Fruit fly (Drosophila melanogaster): ENCODE results near the gene CG5114.

CG5114 gene

DNA sequence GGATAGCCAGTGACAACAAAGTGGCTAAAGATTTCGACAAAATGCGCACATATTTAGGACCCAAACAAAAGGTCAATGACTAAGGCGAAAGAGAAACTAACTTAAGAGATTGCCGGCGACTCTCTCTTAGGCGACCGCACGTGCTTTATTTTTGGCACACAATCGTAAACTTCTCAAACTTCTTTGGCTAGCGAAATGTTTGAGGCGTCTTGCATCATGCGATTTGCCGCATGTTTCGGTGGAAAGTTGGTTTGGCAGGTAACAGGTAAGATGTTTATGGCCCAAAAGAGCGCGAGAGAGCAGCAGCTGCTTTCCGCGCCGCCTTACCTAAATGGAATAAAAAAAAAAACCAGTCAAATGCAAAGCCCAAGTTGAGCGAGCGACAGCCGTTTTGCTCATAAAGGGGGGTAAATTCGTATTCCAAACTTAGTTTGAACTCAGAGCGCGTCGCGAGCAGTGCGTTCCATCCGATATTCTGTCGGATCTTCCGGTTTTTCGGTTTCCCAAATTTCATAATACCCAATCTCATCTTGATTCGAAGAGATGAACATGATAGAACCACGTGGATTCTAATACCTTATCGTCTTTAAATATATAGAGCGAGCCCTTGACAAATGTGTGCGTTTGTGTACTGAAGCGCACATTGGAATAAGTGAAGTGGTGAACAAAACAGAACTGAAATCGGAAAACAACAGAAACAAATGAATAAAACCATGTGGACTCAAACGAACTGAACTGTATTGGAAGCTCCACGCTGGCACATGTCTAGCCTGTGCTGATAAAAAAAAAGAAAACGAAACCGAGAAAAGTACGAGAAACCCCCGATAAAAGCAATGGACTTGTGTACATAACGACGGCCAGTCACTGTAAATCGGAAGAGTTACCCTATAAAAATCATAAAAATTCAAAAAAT is 4.6 kb downstream of the CG5114 start:
- peak; percentile 35 for TF ChIP-seq noc (tag; optimal IDR thresholded peaks at IDR 0.05)

DNA sequence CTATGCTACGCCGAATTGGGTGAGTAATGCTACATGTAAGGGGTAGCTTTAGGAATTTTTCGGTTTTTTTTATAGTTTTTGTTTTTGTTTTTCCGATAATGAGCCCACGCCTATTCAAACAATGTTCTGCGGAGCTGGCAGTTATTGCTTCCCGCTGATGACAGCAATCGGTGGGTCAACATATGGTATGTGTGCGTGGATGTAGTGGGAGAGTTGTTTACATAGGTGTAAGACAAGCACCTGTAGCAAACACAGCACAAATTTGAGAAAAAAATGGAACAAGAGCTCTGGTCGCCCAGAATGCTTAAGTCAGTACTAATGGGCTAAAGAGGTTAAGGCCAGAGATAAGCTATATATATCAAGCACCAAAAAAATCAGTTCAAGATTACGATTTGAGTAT is 5.6 kb downstream of the CG5114 start:
- TF ChIP-seq noc (tag; optimal IDR thresholded peaks at IDR 0.05), result no peak

DNA sequence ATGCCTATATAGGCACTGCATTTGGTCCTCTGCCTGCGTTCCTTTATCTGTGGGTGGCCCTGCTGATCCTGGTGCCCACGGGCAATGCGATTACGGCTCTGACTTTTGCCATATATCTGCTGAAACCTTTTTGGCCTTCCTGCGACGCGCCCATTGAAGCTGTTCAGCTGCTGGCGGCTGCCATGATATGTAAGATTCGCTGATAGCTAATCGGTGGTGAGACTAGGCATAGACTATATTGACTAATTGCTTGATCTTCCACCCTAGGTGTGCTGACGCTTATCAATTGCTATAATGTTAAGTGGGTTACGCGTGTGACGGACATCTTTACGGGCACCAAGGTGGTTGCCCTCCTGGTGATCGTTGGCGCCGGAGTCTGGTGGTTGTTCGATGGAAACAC is 7.2 kb downstream of the CG5114 start:
- no peak for TF ChIP-seq noc (tag; optimal IDR thresholded peaks at IDR 0.05)

DNA sequence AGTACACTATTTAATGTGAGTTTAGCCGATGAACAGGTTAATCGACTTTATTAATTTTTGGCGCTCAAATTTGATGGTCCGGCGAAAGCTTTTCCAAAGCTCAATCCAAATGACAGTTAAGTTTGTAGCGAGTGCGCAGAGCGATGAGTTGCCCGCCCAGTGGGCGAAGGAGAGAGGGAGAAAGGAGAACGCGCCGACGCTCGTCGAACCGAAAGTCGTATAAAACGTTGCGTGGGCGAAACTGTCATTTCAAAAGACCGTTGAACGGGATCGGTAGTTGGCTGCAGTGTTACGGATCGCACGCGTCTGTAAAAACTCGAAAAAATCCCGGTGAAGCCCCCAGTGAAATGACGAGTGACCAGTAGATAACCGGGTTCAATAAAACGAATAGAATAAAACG is 9.4 kb downstream of the CG5114 start, which contains the start of gene Zip71B:
TSS of gene Zip71B (plus strand) at position 265 of the 400 bp plus-strand sequence.
- TF ChIP-seq noc (tag; optimal IDR thresholded peaks at IDR 0.05), result no peak

DNA sequence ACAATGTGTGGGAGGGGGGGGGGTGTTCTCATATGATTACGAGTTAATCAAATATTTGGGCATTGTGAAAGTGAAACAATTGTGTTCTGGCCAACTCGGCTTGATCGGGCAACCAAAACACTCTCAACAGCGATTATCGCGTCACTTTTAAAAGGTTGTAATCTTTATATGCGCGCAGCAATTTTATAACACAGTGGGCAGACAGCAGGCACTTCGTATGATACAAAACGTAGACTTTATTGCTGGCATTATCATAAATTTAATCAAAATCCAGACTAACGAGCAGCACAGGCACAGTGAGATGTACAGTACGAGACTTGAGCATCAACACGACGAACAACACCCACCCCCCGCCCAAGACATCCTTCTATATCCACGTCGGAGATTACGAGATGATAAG is 10.2 kb downstream of the CG5114 start:
- TF ChIP-seq noc (tag; optimal IDR thresholded peaks at IDR 0.05), result peak; percentile 65

DNA sequence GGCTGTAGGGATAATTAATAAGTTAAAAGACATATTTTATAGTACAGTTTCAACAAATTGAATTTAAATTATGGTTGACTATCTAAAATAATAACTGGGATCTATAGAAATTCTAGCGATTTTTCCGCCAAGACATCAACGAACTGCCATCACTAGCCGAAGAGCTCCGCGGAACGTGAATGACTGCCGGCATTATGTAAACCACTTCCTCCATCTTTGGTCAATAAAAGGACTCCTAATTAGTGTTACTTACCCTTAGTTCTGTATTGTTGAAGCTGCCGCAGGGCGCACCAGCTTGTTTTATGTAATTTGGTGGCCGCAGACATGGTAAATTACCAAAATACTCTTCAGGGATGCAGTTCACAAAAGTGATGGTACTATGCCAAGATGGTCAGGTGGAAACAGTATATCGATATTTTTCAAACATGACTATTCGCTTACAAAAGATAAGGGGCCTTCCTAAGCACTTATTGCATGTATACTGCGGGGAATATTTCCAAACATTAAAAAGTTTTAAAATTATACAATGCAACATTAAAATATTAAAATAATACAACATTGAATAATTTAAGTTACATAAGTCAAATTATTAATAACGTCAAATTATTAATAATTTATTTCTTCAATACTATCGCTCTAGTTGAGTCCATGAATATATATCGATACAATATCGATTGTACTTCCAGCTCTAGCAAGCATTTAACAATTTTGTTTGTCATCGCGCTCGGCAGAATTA is 16.8 kb downstream of the CG5114 start, which contains the start of the genes mRpL39 and Prosbeta2:
TSS of gene mRpL39 (minus strand) at position 383 of the 736 bp plus-strand sequence.
TSS of gene Prosbeta2 (plus strand) at position 668 of the 736 bp plus-strand sequence.
- TF ChIP-seq noc (tag; optimal IDR thresholded peaks at IDR 0.05), result no peak

DNA sequence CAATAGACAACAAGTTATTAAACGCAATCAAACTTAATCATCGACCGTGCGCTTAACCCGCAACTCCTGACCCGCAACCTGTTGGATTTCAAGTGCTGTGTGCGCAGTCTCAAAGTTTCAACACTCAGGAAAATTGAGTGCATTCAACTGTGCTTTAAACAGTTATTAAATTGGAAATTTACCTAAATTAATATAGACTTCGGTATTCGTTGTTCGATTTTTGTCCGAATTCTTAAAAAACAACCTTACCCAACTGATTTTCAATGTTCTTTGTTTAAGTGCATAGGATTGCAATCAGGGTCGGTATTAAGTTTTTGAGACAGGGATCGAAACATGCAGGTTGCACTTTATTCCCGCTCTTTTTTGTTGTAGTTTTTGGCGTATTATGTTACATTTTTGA is 22.4 kb downstream of the CG5114 start:
- no peak for TF ChIP-seq noc (tag; optimal IDR thresholded peaks at IDR 0.05)

DNA sequence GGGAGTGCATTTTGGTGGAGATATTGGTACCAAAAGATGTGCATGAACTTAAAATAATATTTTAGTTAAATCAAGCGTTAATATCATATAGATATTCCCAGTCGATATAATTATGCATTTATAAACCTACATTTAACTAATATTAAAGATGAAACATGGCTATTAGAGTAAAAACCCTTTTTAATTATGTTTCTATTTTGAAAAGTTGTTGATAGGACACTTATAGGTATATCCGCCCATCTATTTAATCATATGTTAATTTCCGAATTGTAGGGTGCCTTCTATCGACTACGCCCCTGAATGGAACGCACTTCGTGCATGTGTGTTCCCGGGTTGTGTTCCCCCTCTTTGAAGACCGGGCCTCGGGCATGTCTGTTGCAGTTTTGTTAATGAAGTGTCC is 23.1 kb downstream of the CG5114 start:
- no peak for TF ChIP-seq noc (tag; optimal IDR thresholded peaks at IDR 0.05)

DNA sequence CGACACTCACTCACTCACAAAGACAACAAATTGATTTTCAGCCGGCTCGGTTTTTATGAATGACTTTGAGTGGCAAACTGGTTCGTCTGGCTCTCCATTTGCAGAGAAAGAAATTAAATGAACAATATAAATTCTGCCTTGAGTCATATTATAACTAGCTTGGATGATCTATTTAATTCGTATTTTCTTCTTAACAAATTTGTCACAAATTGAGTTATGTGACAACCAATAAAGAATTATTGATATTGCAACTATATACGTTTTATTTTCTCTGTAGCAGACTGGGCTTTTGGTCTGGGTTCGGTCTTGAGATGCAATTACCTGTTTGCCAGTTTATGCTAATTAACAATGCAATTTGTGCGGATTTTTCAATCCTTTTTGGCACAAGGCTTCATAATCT is 24.2 kb downstream of the CG5114 start:
- no peak for TF ChIP-seq noc (tag; optimal IDR thresholded peaks at IDR 0.05)

DNA sequence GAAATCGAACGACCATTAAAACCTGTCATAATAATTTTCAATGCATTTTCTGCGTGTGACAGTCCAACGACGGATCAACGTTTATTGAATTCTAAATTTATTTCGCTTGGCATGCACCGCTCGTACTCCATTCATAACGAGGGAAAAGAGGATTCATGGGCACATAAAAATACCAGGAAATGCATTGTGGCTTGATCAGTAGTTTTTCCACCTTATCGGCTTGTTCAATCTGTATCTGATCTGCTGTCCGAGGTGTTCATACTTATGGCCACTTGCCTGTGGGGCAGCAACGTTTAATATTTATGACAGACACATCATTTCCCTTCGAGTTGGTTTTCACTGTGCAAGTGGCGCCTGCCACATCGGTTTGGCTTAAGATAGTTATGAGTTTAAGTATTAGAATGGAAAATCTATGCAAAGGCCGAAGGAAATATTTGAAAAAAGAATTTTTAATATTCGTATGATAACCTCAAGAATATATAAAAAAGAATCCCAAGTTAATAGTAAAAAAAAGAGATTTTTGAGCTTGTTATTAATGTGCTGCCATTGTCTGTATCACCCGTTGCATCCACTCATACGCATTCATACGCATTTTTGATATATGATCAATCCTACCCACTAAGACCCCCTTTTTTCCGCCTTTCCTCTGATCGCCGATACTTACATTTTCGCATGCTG is 24.8 kb downstream of the CG5114 start:
- TF ChIP-seq noc (tag; optimal IDR thresholded peaks at IDR 0.05), result no peak

DNA sequence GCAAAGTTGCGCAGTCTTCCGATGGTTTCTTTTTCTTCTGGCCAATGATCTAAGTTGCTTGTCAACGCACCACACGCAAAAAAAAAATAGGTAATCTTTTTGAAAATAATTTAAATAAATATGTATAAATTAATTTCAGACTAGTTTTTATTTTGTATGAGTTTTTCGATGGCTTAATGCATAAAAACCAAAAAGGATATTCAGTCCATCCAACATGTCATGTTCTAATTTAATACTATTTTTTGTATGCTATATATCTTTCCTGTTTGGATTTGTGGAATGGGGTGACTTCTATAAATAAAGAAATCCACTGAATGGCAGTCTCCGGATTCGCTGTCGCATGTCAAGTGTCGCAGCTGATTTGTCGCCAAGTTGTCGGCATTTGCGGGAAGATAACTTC is 27.0 kb downstream of the CG5114 start:
- TF ChIP-seq noc (tag; optimal IDR thresholded peaks at IDR 0.05), result no peak

DNA sequence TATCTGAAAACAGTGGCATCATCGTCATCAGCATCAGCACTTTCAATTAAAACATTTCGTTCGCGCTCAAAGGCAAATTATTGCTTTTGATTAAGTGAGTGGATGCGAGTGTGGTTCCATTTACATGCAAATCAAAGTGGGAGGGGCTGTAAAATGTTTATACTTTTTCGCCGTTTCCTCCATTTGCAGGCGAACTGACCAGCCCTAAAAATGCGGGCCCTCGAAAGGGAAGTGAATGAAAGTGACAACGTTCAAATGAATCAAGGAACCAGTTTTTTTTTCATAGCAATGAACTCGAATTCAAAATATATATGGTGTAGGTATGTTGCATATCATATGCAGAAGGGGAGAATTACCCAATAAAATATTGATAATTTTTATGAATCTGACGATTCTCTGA is 28.0 kb downstream of the CG5114 start:
- no peak for TF ChIP-seq noc (tag; optimal IDR thresholded peaks at IDR 0.05)

DNA sequence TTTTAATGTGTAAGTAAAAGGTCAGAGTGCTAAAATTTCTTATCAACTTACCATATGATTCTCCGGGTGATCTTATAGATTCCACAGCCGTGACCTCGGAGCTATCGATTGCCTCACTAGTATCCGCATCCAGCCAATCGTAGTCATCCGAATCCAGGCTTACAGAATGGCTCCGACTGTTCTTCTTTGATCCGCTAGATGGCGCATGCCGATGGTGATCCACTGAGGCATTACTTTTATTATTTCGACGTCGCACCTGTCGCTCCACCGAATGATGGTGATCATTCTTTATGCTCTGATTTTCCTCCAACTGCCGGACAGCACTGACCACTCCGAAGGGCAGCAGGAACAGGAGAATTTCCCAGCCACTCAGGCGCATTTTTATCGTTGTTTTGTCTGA is 28.5 kb downstream of the CG5114 start:
- no peak for TF ChIP-seq noc (tag; optimal IDR thresholded peaks at IDR 0.05)

DNA sequence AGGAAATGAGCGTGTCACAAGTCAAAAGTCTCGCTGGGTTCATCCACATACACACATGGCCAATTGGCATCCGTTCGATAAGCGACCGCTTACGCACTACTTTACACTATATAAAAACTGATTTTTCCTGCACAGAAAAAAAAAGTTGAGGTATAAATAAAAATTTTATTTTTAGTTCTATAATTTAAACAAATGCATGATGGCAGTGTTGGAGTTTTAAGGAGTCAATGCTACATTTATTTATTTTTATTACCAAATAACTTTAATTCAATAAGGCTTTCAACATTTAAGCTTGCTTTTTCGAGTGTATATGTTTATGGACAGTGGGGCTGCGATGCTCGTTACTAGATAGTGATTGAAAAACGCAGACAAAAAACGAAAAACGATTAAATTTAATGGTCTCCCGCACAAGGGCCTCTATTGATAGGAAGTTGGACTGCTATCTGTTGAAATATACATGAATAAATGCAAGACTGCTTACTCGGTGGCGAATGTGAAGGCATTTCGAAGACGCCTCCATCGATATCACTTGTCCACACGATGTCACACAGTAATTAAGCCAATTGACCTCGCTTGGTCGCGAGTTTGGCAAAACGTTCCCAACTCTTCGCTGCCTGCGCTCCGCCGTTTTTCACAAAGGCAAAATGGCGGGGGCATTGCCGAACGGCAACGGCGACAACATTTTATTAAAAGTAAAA is 29.2 kb downstream of the CG5114 start:
- peak; percentile 74 for TF ChIP-seq noc (tag; optimal IDR thresholded peaks at IDR 0.05)

DNA sequence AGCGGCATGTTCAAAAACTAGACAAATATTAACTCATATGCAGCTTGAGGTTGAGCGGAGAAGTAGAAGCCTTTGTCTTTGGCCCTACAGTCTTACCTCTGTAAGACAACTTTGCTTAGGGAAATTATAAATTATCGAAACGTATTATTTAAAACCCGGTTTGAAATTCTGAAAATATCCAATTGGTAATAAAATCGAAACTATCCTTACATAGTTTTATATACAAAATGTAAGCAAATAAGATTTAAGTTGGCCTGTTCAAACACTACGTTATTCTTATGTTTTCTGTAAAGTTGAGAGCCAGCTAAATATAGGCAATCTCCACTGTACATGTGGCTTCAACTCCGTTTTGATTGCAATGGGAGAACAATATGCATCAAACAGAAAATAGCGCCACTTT is 30.7 kb downstream of the CG5114 start:
- no peak for TF ChIP-seq noc (tag; optimal IDR thresholded peaks at IDR 0.05)

Measured in whole organism, larva.